Worm (Caenorhabditis elegans): ENCODE results near the gene F17C11.26.

Gene F17C11.26

ce11 chrV:10897172-10897571 lies 44.1 kb upstream of the F17C11.26 start (continued):
- TF ChIP-seq hmg-1.1 (GFP tag; IDR thresholded peaks at IDR 0.05), result peak; percentile 95
- peak; percentile 97 for TF ChIP-seq ctbp-1 (GFP tag; IDR thresholded peaks at IDR 0.05)
- peak; percentile 99 for TF ChIP-seq nhr-6 (tag; optimal IDR thresholded peaks at IDR 0.05)
- TF ChIP-seq Y105C5A.15 (GFP tag; IDR thresholded peaks at IDR 0.05), result no peak
- TF ChIP-seq mep-1 (tag; optimal IDR thresholded peaks at IDR 0.05), result peak; percentile 99
- TF ChIP-seq lim-7 (GFP tag; IDR thresholded peaks at IDR 0.05), result peak; percentile 52; the same call in 1 of the 2 replicates
- TF ChIP-seq ceh-28 (tag; optimal IDR thresholded peaks at IDR 0.05), result no peak
- TF ChIP-seq zfp-3 (GFP tag; conservative IDR thresholded peaks at IDR 0.05), result peak; percentile 98
- no peak for TF ChIP-seq ceh-82 (tag; optimal IDR thresholded peaks at IDR 0.05)
- peak; percentile 84 for TF ChIP-seq dmd-9 (GFP tag; IDR thresholded peaks at IDR 0.05)
- peak; percentile 100 for TF ChIP-seq dpl-1 (GFP tag; optimal IDR thresholded peaks at IDR 0.05)
- TF ChIP-seq zag-1 (tag; optimal IDR thresholded peaks at IDR 0.05), result peak; percentile 84
- TF ChIP-seq F37D6.2 (tag; optimal IDR thresholded peaks at IDR 0.05), result peak; percentile 94
- peak; percentile 95 for TF ChIP-seq nhr-10 (tag; optimal IDR thresholded peaks at IDR 0.05)
- no peak for TF ChIP-seq ceh-62 (tag; optimal IDR thresholded peaks at IDR 0.05)
- peak; percentile 98 for TF ChIP-seq pha-4 (GFP tag; IDR thresholded peaks at IDR 0.05)
- peak; percentile 99 for TF ChIP-seq pha-4 (tag; optimal IDR thresholded peaks at IDR 0.05)
- TF ChIP-seq nhr-48 (tag; optimal IDR thresholded peaks at IDR 0.05), result peak; percentile 96
- no peak; the same call in 1 of the 2 replicates for TF ChIP-seq snpc-1.2 (GFP tag; IDR thresholded peaks at IDR 0.05)
- peak; percentile 97 for TF ChIP-seq nhr-41 (GFP tag; IDR thresholded peaks at IDR 0.05)
- TF ChIP-seq nhr-28 (tag; optimal IDR thresholded peaks at IDR 0.05), result peak; percentile 97
- TF ChIP-seq madf-9 (GFP tag; conservative IDR thresholded peaks at IDR 0.05), result peak; percentile 85
- TF ChIP-seq fkh-10 (GFP tag; optimal IDR thresholded peaks at IDR 0.05), result peak; percentile 95
- peak; percentile 99 for TF ChIP-seq dve-1 (tag; optimal IDR thresholded peaks at IDR 0.05; ENCODE audit: insufficient read depth)
- TF ChIP-seq lin-1 (GFP tag; IDR thresholded peaks at IDR 0.05), result peak; percentile 97
- TF ChIP-seq ama-1 (optimal IDR thresholded peaks at IDR 0.05), result peak; percentile 75
- peak; percentile 84 to 88 for TF ChIP-seq madf-5 (GFP tag; IDR thresholded peaks at IDR 0.05)
- TF ChIP-seq zip-11 (GFP tag; IDR thresholded peaks at IDR 0.05), result 0 out of 2 replicates have a peak, but pooled peaks have one; percentile 12
- TF ChIP-seq T20F7.1 (GFP tag; optimal IDR thresholded peaks at IDR 0.05), result peak; percentile 94
- peak; percentile 8 for TF ChIP-seq snpc-4 (tag; optimal IDR thresholded peaks at IDR 0.05)
- TF ChIP-seq hlh-30 (tag; optimal IDR thresholded peaks at IDR 0.05; ENCODE audit: insufficient read depth), result peak; percentile 94
- peak; percentile 98 for TF ChIP-seq T26A8.4 (GFP tag; IDR thresholded peaks at IDR 0.05)
- TF ChIP-seq F49E8.2 (tag; optimal IDR thresholded peaks at IDR 0.05; ENCODE audit: borderline replicate concordance), result peak; percentile 97
- TF ChIP-seq fos-1 (tag; optimal IDR thresholded peaks at IDR 0.05), result peak; percentile 11
- peak; percentile 97 to 100 for TF ChIP-seq ZK546.5 (tag; optimal IDR thresholded peaks at IDR 0.05)
- peak; percentile 49 for TF ChIP-seq gei-8 (GFP tag; optimal IDR thresholded peaks at IDR 0.05)
- peak; percentile 97 for TF ChIP-seq mxl-3 (GFP tag; optimal IDR thresholded peaks at IDR 0.05)
- peak; percentile 88; the same call in 1 of the 2 replicates for TF ChIP-seq daf-19 (GFP tag; conservative IDR thresholded peaks at IDR 0.05)
- peak; percentile 98 for TF ChIP-seq tra-1 (GFP tag; IDR thresholded peaks at IDR 0.05)
- peak; percentile 87 for TF ChIP-seq pqm-1 (tag; optimal IDR thresholded peaks at IDR 0.05)
- TF ChIP-seq ZK337.2 (GFP tag; IDR thresholded peaks at IDR 0.05), result peak; percentile 89
- TF ChIP-seq daf-12 (tag; optimal IDR thresholded peaks at IDR 0.05), result no peak
- peak; percentile 80 for TF ChIP-seq nhr-237 (tag; optimal IDR thresholded peaks at IDR 0.05)
- peak; percentile 99 for TF ChIP-seq dmd-6 (GFP tag; IDR thresholded peaks at IDR 0.05)
- TF ChIP-seq vab-7 (GFP tag; IDR thresholded peaks at IDR 0.05), result peak; percentile 88
- TF ChIP-seq lin-13 (GFP tag; optimal IDR thresholded peaks at IDR 0.05), result peak; percentile 96
- TF ChIP-seq lir-3 (tag; optimal IDR thresholded peaks at IDR 0.05), result peak; percentile 67
- no peak for TF ChIP-seq nhr-111 (GFP tag; optimal IDR thresholded peaks at IDR 0.05)
- peak; percentile 98 for TF ChIP-seq Y75B8A.6 (GFP tag; IDR thresholded peaks at IDR 0.05)
- peak; percentile 93 for TF ChIP-seq jun-1 (tag; optimal IDR thresholded peaks at IDR 0.05)
- peak; percentile 99 for TF ChIP-seq mes-2 (tag; optimal IDR thresholded peaks at IDR 0.05; ENCODE audit: poor library complexity, severe bottlenecking)
- TF ChIP-seq nhr-77 (tag; optimal IDR thresholded peaks at IDR 0.05), result peak; percentile 98

All from whole organism, L4 larva.